Fruit fly (Drosophila melanogaster) whole organism, embryonic: ENCODE data around the gene pbl.
A peak's percentile ranks its signal among the peaks of the same experiment; 100 is the strongest.

Source experiments
- Gug ChIP-seq: fragments of 200-800 bp; sonication (Bioruptor generic); IDR thresholded peaks from 4 replicates; pipeline ENCODE4 v1.3.6; 2022; ENCODE audit warnings: missing biosample characterization, missing genetic modification characterization
- Spps ChIP-seq: fragments of 200-800 bp; sonication (Bioruptor generic); optimal IDR thresholded peaks from 2 replicates; lab custom pipeline; 2018; ENCODE audit warnings: missing biosample characterization, mild to moderate bottlenecking, missing genetic modification characterization
- sens ChIP-seq: fragments of 200-800 bp; sonication (Bioruptor generic); peaks from one replicate; lab custom pipeline; 2016; ENCODE audit warnings: missing biosample characterization, missing genetic modification characterization
- tna ChIP-seq: fragments of 200-800 bp; sonication (Bioruptor generic); IDR thresholded peaks from 2 replicates; pipeline ENCODE4 v1.3.6; 2022; ENCODE audit warnings: missing biosample characterization, missing genetic modification characterization; ENCODE audit not compliant: partially characterized antibody
- wek ChIP-seq: fragments of 200-800 bp; sonication (Bioruptor generic); optimal IDR thresholded peaks from 3 replicates; lab custom pipeline; 2018; ENCODE audit warnings: missing biosample characterization, mild to moderate bottlenecking, missing genetic modification characterization, moderate library complexity

- TF ChIP-seq Gug (GFP tag; lab: Robert Waterston, UW) = no peak
- no peak for TF ChIP-seq tna
- TF ChIP-seq Spps (tag; lab: Kevin White, UChicago) = no peak
- TF ChIP-seq sens (GFP tag; lab: Kevin White, UChicago) = peak; percentile 8
- TF ChIP-seq wek (GFP tag; lab: Kevin White, UChicago) = no peak
These were observed 21.2 kb downstream of the pbl start for dm6 chr3L:7890567-7890966.
